Worm (Caenorhabditis elegans): ENCODE data around the gene sdz-12.

The sdz-12 gene

DNA sequence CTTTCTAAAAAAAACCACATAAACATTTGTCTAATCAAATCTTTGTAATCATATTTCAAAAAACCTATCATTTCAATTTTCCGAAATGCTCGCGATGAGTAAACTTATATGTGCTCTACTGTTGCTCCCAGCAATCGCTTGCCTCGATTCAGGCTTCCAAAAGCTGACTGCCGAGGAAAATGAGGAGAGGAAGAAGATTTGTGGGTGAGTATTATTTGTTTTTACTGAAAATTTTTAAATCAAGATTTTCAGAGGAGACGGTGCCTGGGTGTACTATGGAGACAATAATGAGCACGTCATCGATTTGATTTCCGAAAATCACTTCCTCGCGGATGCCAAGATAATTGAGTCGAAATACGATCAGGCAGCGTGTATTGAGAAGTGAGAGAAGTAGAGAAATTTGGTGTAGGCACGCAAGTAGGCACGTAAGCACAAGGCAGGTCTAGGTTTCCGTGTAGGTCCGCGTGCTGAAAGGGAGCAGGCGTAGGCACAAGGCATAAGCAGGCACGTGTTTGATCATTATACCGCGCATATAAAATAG, 7.4 kb downstream of the sdz-12 start, which contains the start of gene C46E10.1:
Gene C46E10.1, plus strand, starts transcription at position 51 of the 541 bp plus-strand sequence.
- TF ChIP-seq snpc-4 (tag; optimal IDR thresholded peaks at IDR 0.05) (no peak), grh-1 (GFP tag; IDR thresholded peaks at IDR 0.05) (no peak), nhr-90 (tag; optimal IDR thresholded peaks at IDR 0.05; ENCODE audit: poor library complexity) (no peak), mep-1 (tag; optimal IDR thresholded peaks at IDR 0.05) (no peak), nhr-77 (tag; optimal IDR thresholded peaks at IDR 0.05) (no peak), tbx-2 (tag; optimal IDR thresholded peaks at IDR 0.05) (no peak), egl-13 (tag; optimal IDR thresholded peaks at IDR 0.05) (no peak), mdl-1 (tag; optimal IDR thresholded peaks at IDR 0.05) (no peak), hlh-4 (tag; optimal IDR thresholded peaks at IDR 0.05) (no peak), vab-15 (tag; optimal IDR thresholded peaks at IDR 0.05) (no peak), zag-1 (tag; optimal IDR thresholded peaks at IDR 0.05) (no peak), lin-35 (GFP tag; optimal IDR thresholded peaks at IDR 0.05) (no peak), fkh-10 (GFP tag; optimal IDR thresholded peaks at IDR 0.05) (no peak), ceh-90 (tag; optimal IDR thresholded peaks at IDR 0.05) (no peak), nhr-28 (tag; optimal IDR thresholded peaks at IDR 0.05) (no peak), pag-3 (tag; optimal IDR thresholded peaks at IDR 0.05; ENCODE audit: borderline replicate concordance, insufficient read depth) (no peak), lin-14 (GFP tag; optimal IDR thresholded peaks at IDR 0.05) (no peak), pqm-1 (tag; optimal IDR thresholded peaks at IDR 0.05) (no peak), ces-1 (GFP tag; optimal IDR thresholded peaks at IDR 0.05) (no peak), sptf-1 (tag; optimal IDR thresholded peaks at IDR 0.05) (no peak)

DNA sequence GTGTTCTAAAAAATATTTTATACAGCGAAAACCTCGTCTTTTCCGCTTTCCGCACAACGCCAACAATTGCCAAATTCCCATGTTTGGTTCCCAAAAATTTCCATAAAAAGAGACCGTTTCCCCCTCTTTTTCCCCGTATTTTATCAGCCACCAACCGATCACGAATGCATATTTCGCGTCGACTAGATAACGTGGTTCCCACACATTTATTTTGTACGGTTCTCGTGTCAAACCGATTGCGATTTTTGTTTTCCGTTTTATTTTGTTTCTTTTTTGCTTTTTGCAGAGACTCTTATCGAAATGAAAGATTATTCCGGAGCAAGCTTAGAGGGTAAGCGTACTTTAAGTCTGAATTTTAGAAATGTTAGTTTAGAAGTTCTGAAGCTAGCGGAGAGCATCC, 10.6 kb downstream of the sdz-12 start, which contains the start of gene C46E10.3:
Gene C46E10.3, plus strand, starts transcription at position 301 of the 400 bp plus-strand sequence.
- no peak for TF ChIP-seq xbp-1 (tag; optimal IDR thresholded peaks at IDR 0.05)
- no peak for TF ChIP-seq mab-9 (GFP tag; IDR thresholded peaks at IDR 0.05)
- TF ChIP-seq sptf-1 (tag; optimal IDR thresholded peaks at IDR 0.05) = no peak
- TF ChIP-seq zip-4 (GFP tag; optimal IDR thresholded peaks at IDR 0.05) = no peak
- no peak for TF ChIP-seq nhr-28 (tag; optimal IDR thresholded peaks at IDR 0.05)
- TF ChIP-seq rnt-1 (tag; optimal IDR thresholded peaks at IDR 0.05) = no peak
- no peak for TF ChIP-seq elt-3 (tag; optimal IDR thresholded peaks at IDR 0.05)
- TF ChIP-seq unc-130 (tag; optimal IDR thresholded peaks at IDR 0.05) = no peak

DNA sequence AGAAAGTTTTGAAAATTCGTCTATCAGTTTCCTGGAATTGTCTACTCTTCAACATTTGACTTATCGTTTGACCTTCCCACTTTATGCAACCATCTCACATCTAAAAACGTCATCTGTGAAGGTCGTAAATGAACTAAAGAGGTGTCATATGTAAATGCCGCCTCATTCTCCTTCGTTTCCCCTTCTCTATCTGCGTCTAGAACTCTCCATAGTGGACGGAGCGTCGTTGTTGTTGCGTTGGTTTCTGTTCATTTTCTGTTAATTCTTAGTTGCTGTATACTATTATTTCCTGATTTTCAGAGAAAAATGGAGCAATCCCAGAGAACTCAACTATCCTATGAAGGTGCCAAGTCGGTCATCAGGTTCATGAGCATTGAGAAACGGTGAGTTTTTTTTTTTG, 14.7 kb downstream of the sdz-12 start, which contains the start of gene fbxc-52:
Gene fbxc-52, plus strand, starts transcription at position 301 of the 400 bp plus-strand sequence.
- TF ChIP-seq elt-2 (tag; optimal IDR thresholded peaks at IDR 0.05) = no peak
- TF ChIP-seq fkh-10 (GFP tag; optimal IDR thresholded peaks at IDR 0.05) = no peak
- TF ChIP-seq ceh-88 (GFP tag; IDR thresholded peaks at IDR 0.05) = no peak
- no peak for TF ChIP-seq efl-3 (GFP tag; optimal IDR thresholded peaks at IDR 0.05)
- no peak for TF ChIP-seq fos-1 (tag; optimal IDR thresholded peaks at IDR 0.05)
- TF ChIP-seq dsc-1 (tag; optimal IDR thresholded peaks at IDR 0.05) = no peak
- no peak for TF ChIP-seq swsn-7 (tag; optimal IDR thresholded peaks at IDR 0.05)
- no peak for TF ChIP-seq nhr-28 (tag; optimal IDR thresholded peaks at IDR 0.05)
- no peak for TF ChIP-seq nhr-12 (tag; optimal IDR thresholded peaks at IDR 0.05)
- no peak for TF ChIP-seq elt-3 (tag; optimal IDR thresholded peaks at IDR 0.05)
- no peak for TF ChIP-seq nhr-76 (tag; optimal IDR thresholded peaks at IDR 0.05)
- no peak for TF ChIP-seq rnt-1 (tag; optimal IDR thresholded peaks at IDR 0.05)
- TF ChIP-seq unc-86 (tag; optimal IDR thresholded peaks at IDR 0.05) = no peak
- TF ChIP-seq nhr-85 (tag) = no peak
- TF ChIP-seq tlp-1 (tag; optimal IDR thresholded peaks at IDR 0.05) = no peak
- TF ChIP-seq sox-4 (tag; optimal IDR thresholded peaks at IDR 0.05) = no peak
- TF ChIP-seq tbx-2 (tag; optimal IDR thresholded peaks at IDR 0.05) = no peak
- TF ChIP-seq sup-37 (GFP tag; optimal IDR thresholded peaks at IDR 0.05) = no peak
- TF ChIP-seq efl-1 (optimal IDR thresholded peaks at IDR 0.05) = no peak
- TF ChIP-seq efl-1 (GFP tag; optimal IDR thresholded peaks at IDR 0.05 in 1 of 2) = no peak

Measured in whole organism, L1 larva.